Fruit fly (Drosophila melanogaster): ENCODE results near the gene CG9988.

CG9988 gene

dm6 chr3R:28629186-28629979 lies 6.8 kb upstream of the CG9988 start (continued):
- TF ChIP-seq achi (GFP tag; optimal IDR thresholded peaks at IDR 0.05) (peak; percentile 46), net (GFP tag; optimal IDR thresholded peaks at IDR 0.05) (peak; percentile 42), CG8632 (GFP tag; optimal IDR thresholded peaks at IDR 0.05) (peak; percentile 45), CG6163 (GFP tag; IDR thresholded peaks at IDR 0.05) (peak; percentile 54), svp (GFP tag) (peak; percentile 96), eg (GFP tag; IDR thresholded peaks at IDR 0.05) (peak; percentile 41; the same call in 1 of the 3 replicates), CG32006 (GFP tag; optimal IDR thresholded peaks at IDR 0.05) (peak; percentile 79), CG6808 (GFP tag; optimal IDR thresholded peaks at IDR 0.05) (peak; percentile 53), CG10669 (GFP tag; optimal IDR thresholded peaks at IDR 0.05) (peak; percentile 30), CG3032 (tag; optimal IDR thresholded peaks at IDR 0.05) (peak; percentile 54), CG34406 (GFP tag; optimal IDR thresholded peaks at IDR 0.05) (peak; percentile 50), Gug (GFP tag; IDR thresholded peaks at IDR 0.05) (no peak), CG10631 (GFP tag; optimal IDR thresholded peaks at IDR 0.05) (peak; percentile 60), esn (GFP tag; optimal IDR thresholded peaks at IDR 0.05) (peak; percentile 55), CG3919 (GFP tag; optimal IDR thresholded peaks at IDR 0.05) (peak; percentile 43), spab (GFP tag; optimal IDR thresholded peaks at IDR 0.05) (no peak), CG6854 (GFP tag; optimal IDR thresholded peaks at IDR 0.05) (no peak), CG6792 (GFP tag; optimal IDR thresholded peaks at IDR 0.05) (peak; percentile 31), CG9139 (GFP tag; optimal IDR thresholded peaks at IDR 0.05) (no peak), CG6276 (GFP tag; optimal IDR thresholded peaks at IDR 0.05) (no peak), Met (GFP tag; optimal IDR thresholded peaks at IDR 0.05) (peak; percentile 36), Eip93F (GFP tag; optimal IDR thresholded peaks at IDR 0.05) (no peak), lz (GFP tag; optimal IDR thresholded peaks at IDR 0.05) (peak; percentile 16), CG4318 (GFP tag; optimal IDR thresholded peaks at IDR 0.05) (peak; percentile 38)

- TF ChIP-seq CG8319 (GFP tag; optimal IDR thresholded peaks at IDR 0.05) (no peak), svp (GFP tag) (no peak), Hr4 (GFP tag; optimal IDR thresholded peaks at IDR 0.05) (peak; percentile 13), CG32006 (GFP tag; optimal IDR thresholded peaks at IDR 0.05) (peak; percentile 30), CG10631 (GFP tag; optimal IDR thresholded peaks at IDR 0.05) (no peak), eg (GFP tag; IDR thresholded peaks at IDR 0.05) (no peak), vri (GFP tag; optimal IDR thresholded peaks at IDR 0.05) (no peak), CG31627 (GFP tag; optimal IDR thresholded peaks at IDR 0.05) (no peak), CG8119 (GFP tag; IDR thresholded peaks at IDR 0.05) (0 out of 3 replicates have a peak, but pooled peaks have one; percentile 13), cyc (GFP tag; optimal IDR thresholded peaks at IDR 0.05) (peak; percentile 5), CG1621 (tag; optimal IDR thresholded peaks at IDR 0.05) (no peak), Eip78C (GFP tag) (peak; percentile 46), dsx (GFP tag; optimal IDR thresholded peaks at IDR 0.05; ENCODE audit: poor library complexity, severe bottlenecking) (no peak)
Observed at dm6 chr3R:28630092-28630491, 6.1 kb upstream of the CG9988 start.

- TF ChIP-seq pdm3 (GFP tag; optimal IDR thresholded peaks at IDR 0.05) (no peak), CG6276 (GFP tag; optimal IDR thresholded peaks at IDR 0.05) (peak; percentile 48), CG34406 (GFP tag; optimal IDR thresholded peaks at IDR 0.05) (no peak), eg (GFP tag; IDR thresholded peaks at IDR 0.05) (peak; percentile 55; the same call in 1 of the 3 replicates), topi (GFP tag; optimal IDR thresholded peaks at IDR 0.05) (no peak), CG8119 (GFP tag; IDR thresholded peaks at IDR 0.05) (peak; percentile 68; the same call in 2 of the 3 replicates), CG10631 (GFP tag; optimal IDR thresholded peaks at IDR 0.05) (no peak), achi (GFP tag; optimal IDR thresholded peaks at IDR 0.05) (no peak), Sox15 (GFP tag; optimal IDR thresholded peaks at IDR 0.05) (no peak), CG15336 (GFP tag; IDR thresholded peaks at IDR 0.05) (peak; percentile 56), OdsH (GFP tag; optimal IDR thresholded peaks at IDR 0.05) (no peak), CG16779 (tag; optimal IDR thresholded peaks at IDR 0.05) (no peak)
Observed at dm6 chr3R:28630861-28631260, 5.3 kb upstream of the CG9988 start.
